Worm (Caenorhabditis elegans) whole organism, L1 larva: ENCODE results near the gene Y110A2AL.2.

ENCODE experiments used
- blmp-1 ChIP-seq: fragments of 150-350 bp; optimal IDR thresholded peaks from 2 replicates; lab custom pipeline; 2014; ENCODE audit warnings: missing biosample characterization, missing genetic modification characterization
- egl-13 ChIP-seq: sonication (generic microtip); optimal IDR thresholded peaks from 2 replicates; lab custom pipeline; 2016; ENCODE audit warnings: missing genotype, missing genetic modification reagents, missing genetic modification characterization, missing compliant biosample characterization
- fkh-4 ChIP-seq: sonication (generic microtip); optimal IDR thresholded peaks from 2 replicates; lab custom pipeline; 2016; ENCODE audit warnings: missing compliant biosample characterization, missing genetic modification characterization, borderline replicate concordance
- nhr-11 ChIP-seq: fragments of 150-350 bp; optimal IDR thresholded peaks from 2 replicates; lab custom pipeline; 2014; ENCODE audit warnings: missing biosample characterization, missing genetic modification characterization
- nhr-71 ChIP-seq: sonication (generic microtip); optimal IDR thresholded peaks from 2 replicates; lab custom pipeline; 2016; ENCODE audit warnings: mild to moderate bottlenecking, missing genetic modification characterization, moderate library complexity, missing compliant biosample characterization
- unc-62 ChIP-seq: fragments of 150-350 bp; optimal IDR thresholded peaks from 2 replicates; lab custom pipeline; 2014; ENCODE audit warnings: missing biosample characterization, missing genetic modification reagents, missing genetic modification characterization
- vab-15 ChIP-seq: sonication (generic microtip); optimal IDR thresholded peaks from 2 replicates; lab custom pipeline; 2017; ENCODE audit warnings: missing genotype, mild to moderate bottlenecking, missing genetic modification characterization, missing compliant biosample characterization
- ztf-4 ChIP-seq: fragments of 150-350 bp; optimal IDR thresholded peaks from 2 replicates; lab custom pipeline; 2014; ENCODE audit warnings: missing biosample characterization, missing genetic modification characterization

Gene Y110A2AL.2

DNA sequence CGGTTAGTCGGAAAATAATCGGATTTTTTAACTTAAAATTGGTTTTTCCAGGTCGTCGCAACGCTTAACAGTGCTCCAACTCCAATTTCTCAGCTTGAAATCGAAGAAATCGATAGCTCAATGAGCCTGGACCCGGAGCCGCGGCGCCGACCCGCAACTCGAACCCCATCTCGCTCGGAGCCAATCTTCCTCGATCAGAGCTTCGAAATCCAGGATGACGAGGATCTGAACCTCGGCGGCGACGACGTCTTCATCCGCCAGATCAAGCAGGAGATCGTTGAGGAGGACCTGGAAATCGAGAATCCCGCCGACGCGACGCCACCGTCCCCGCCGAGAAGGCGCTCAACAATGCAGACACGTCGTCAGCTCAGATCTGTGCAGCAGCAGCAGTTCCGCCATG, 52.4 kb downstream of the Y110A2AL.2 start:
- TF ChIP-seq egl-13 (tag; lab: Kevin White, UChicago) = no peak
- TF ChIP-seq blmp-1 (tag; lab: Kevin White, UChicago) = no peak
- TF ChIP-seq ztf-4 (tag; lab: Kevin White, UChicago) = no peak
- TF ChIP-seq nhr-11 (tag; lab: Kevin White, UChicago) = no peak
- TF ChIP-seq unc-62 = no peak
- TF ChIP-seq fkh-4 (tag; lab: Kevin White, UChicago) = no peak
- no peak for TF ChIP-seq vab-15 (tag; lab: Kevin White, UChicago)
- no peak for TF ChIP-seq nhr-71 (tag; lab: Kevin White, UChicago)
